Worm (Caenorhabditis elegans) whole organism, early embryonic: ENCODE data around the gene orc-5.

Experiments used
- F13C5.2 ChIP-seq: sonication (generic microtip); optimal IDR thresholded peaks from 2 replicates; lab custom pipeline; 2017; ENCODE audit warnings: mild to moderate bottlenecking, missing genetic modification characterization, inconsistent platforms, missing compliant biosample characterization
- aly-1 ChIP-seq: sonication (generic microtip); optimal IDR thresholded peaks from 2 replicates; lab custom pipeline; 2016; ENCODE audit warnings: missing genetic modification characterization, missing compliant biosample characterization
- ama-1 ChIP-seq: fragments of 150-350 bp; optimal IDR thresholded peaks from 2 replicates; lab custom pipeline; 2014
- ets-7 ChIP-seq: sonication (generic microtip); optimal IDR thresholded peaks from 2 replicates; lab custom pipeline; 2016; ENCODE audit warnings: missing genotype, missing genetic modification characterization, missing compliant biosample characterization
- hmg-4 ChIP-seq: fragments of 200-800 bp; sonication (Bioruptor generic); optimal IDR thresholded peaks from 2 replicates; lab custom pipeline; 2018; ENCODE audit warnings: mild to moderate bottlenecking, missing genetic modification characterization, missing compliant biosample characterization
- sea-1 ChIP-seq: fragments of 200-800 bp; sonication (Bioruptor generic); conservative IDR thresholded peaks from 2 replicates; pipeline ENCODE4 v1.3.6; 2022; ENCODE audit warnings: missing genetic modification characterization, missing compliant biosample characterization

ce11 chrIV:10737011-10737553 lies 2.7 kb upstream of the orc-5 start, which contains the start of gene grl-21:
- no peak for TF ChIP-seq hmg-4 (GFP tag; lab: Kevin White, UChicago)
- TF ChIP-seq ama-1 (lab: Kevin White, UChicago): peak; percentile 41
- TF ChIP-seq sea-1 (GFP tag; lab: Robert Waterston, UW): no peak
- TF ChIP-seq aly-1: no peak
- no peak for TF ChIP-seq ets-7 (tag; lab: Kevin White, UChicago)
- TF ChIP-seq F13C5.2 (tag; lab: Kevin White, UChicago): no peak
